Worm (Caenorhabditis elegans): Measurements from ENCODE around the gene scl-9.

DNA sequence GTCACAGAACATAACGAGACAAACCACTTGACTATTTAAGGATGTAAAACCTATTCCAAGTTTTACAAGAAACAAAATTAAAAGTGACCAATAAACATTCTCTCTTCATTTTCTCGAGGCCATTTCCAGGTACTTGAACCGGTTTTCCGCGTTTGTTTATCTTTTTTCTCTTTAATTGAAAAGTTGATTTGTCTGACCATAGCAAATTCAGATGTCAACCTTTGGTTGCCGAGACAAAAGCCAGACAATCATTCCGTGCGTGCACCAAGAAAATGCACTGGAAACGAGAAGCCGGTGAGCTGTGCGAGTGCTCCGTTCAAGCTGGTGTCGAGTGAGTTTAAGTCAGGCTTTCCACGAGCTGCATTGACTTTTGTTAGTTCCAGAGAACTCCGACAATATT, 35.2 kb downstream of the scl-9 start:
- no peak for TF ChIP-seq B0310.2 (tag; optimal IDR thresholded peaks at IDR 0.05)
- no peak for TF ChIP-seq tbx-37 (GFP tag; conservative IDR thresholded peaks at IDR 0.05)
- TF ChIP-seq scrt-1 (GFP tag; IDR thresholded peaks at IDR 0.05), result no peak
- no peak for TF ChIP-seq ceh-13 (GFP tag; optimal IDR thresholded peaks at IDR 0.05)
- TF ChIP-seq hmbx-1 (tag; optimal IDR thresholded peaks at IDR 0.05), result no peak
- TF ChIP-seq tbx-11 (GFP tag; IDR thresholded peaks at IDR 0.05), result no peak
- TF ChIP-seq ceh-36 (tag; optimal IDR thresholded peaks at IDR 0.05), result no peak
- no peak for TF ChIP-seq tra-4 (tag; optimal IDR thresholded peaks at IDR 0.05)

Measured in whole organism, early embryonic.